Worm (Caenorhabditis elegans) whole organism, L4 larva: ENCODE measurements around the gene ZC190.5.
A peak's percentile ranks its signal among the peaks of the same experiment; 100 is the strongest.

Experiments
- F37D6.2 ChIP-seq: sonication (generic microtip); optimal IDR thresholded peaks from 2 replicates; lab custom pipeline; 2016; ENCODE audit warnings: mild to moderate bottlenecking, missing genetic modification characterization, missing compliant biosample characterization
- daf-16 ChIP-seq, 3 experiments: sonication (generic microtip); optimal IDR thresholded peaks; 2 replicates each; lab custom pipeline; 2016 to 2017; ENCODE audit warnings: missing genetic modification characterization in 3 of 3, missing genetic modification reagents in 3 of 3, mild to moderate bottlenecking in 2 of 3, missing compliant biosample characterization in 2 of 3, missing biosample characterization in 1 of 3, moderate library complexity in 1 of 3
- mdl-1 ChIP-seq, 2 experiments: fragments of 150-350 bp in 1 of 2; sonication (generic microtip) in 1 of 2; optimal IDR thresholded peaks; 2 replicates each; lab custom pipeline; 2014 to 2017; ENCODE audit warnings: missing biosample characterization in 2 of 2, missing genetic modification characterization in 2 of 2
- nhr-28 ChIP-seq: fragments of 150-350 bp; optimal IDR thresholded peaks from 2 replicates; lab custom pipeline; 2014; ENCODE audit warnings: missing biosample characterization, missing genetic modification characterization
- unc-39 ChIP-seq: sonication (generic microtip); optimal IDR thresholded peaks from 2 replicates; lab custom pipeline; 2017; ENCODE audit warnings: missing biosample characterization, missing genetic modification characterization

DNA sequence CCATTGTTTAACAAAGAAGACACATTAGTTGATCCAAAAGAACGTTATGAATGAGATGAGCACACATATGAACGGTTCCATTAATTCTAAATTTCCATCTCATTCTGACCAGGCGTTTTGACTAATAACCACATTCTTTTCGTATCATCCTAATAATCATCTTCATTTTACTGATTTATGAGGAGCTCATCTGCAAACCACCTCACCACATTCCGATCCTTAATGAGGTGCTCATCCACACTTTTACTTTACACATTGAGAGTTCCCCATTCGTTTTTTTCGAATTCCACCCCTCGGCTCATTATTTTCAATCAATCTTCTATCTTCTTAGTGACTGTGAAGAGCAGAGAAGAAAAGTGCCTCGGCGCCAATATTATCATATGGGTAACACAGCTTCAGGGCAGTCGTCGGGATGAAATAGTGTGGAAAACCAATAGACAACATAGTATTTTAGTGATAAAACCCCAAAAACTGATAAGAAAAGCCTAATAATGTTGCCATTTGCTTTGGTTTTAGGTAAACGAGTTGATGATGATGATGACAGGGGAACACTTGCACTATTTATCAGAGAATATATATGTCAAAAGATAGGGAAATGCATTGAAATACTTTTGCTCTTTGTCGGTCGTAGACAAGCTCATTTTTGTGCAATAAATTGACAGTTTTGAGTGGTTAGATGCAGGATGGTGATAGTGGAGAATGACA, 22.2 kb downstream of the ZC190.5 start:
- TF ChIP-seq daf-16 (GFP tag; optimal IDR thresholded peaks at IDR 0.05; lab: Kevin White, UChicago) (peak in 1 of 2 experiments; percentile 94), daf-16 (tag; optimal IDR thresholded peaks at IDR 0.05; lab: Kevin White, UChicago) (peak; percentile 99), nhr-28 (tag; lab: Kevin White, UChicago) (peak; percentile 77), mdl-1 (tag; optimal IDR thresholded peaks at IDR 0.05; lab: Kevin White, UChicago) (no peak), F37D6.2 (tag; lab: Kevin White, UChicago) (no peak), unc-39 (tag; lab: Kevin White, UChicago) (no peak)
